Worm (Caenorhabditis elegans): ENCODE measurements around the gene T04A8.13.

The T04A8.13 gene

ce11 chrIII:4693695-4694094 is 13.1 kb upstream of the T04A8.13 start, which contains the start of gene T04A8.8:
Gene T04A8.8 (plus strand): TSS chrIII:4693995.
- TF ChIP-seq hmg-4 (GFP tag; optimal IDR thresholded peaks at IDR 0.05) (no peak), tbx-37 (GFP tag; conservative IDR thresholded peaks at IDR 0.05) (no peak), aly-1 (tag; optimal IDR thresholded peaks at IDR 0.05) (no peak), pes-1 (GFP tag; IDR thresholded peaks at IDR 0.05) (no peak), tbx-11 (GFP tag; IDR thresholded peaks at IDR 0.05) (no peak), scrt-1 (GFP tag; IDR thresholded peaks at IDR 0.05) (no peak), F13C5.2 (tag; optimal IDR thresholded peaks at IDR 0.05) (no peak), ets-7 (tag; optimal IDR thresholded peaks at IDR 0.05) (no peak), tra-4 (tag; optimal IDR thresholded peaks at IDR 0.05) (no peak), ceh-13 (GFP tag; optimal IDR thresholded peaks at IDR 0.05) (no peak), hnd-1 (tag; optimal IDR thresholded peaks at IDR 0.05) (no peak), sea-1 (GFP tag; conservative IDR thresholded peaks at IDR 0.05) (no peak), hmbx-1 (tag; optimal IDR thresholded peaks at IDR 0.05) (no peak), ceh-36 (tag; optimal IDR thresholded peaks at IDR 0.05) (no peak), B0310.2 (tag; optimal IDR thresholded peaks at IDR 0.05) (no peak), flt-1 (GFP tag; IDR thresholded peaks at IDR 0.05) (no peak), ama-1 (optimal IDR thresholded peaks at IDR 0.05) (no peak)

- TF ChIP-seq hmbx-1 (tag; optimal IDR thresholded peaks at IDR 0.05) (no peak), sea-1 (GFP tag; conservative IDR thresholded peaks at IDR 0.05) (no peak), tbx-37 (GFP tag; conservative IDR thresholded peaks at IDR 0.05) (no peak), ceh-13 (GFP tag; optimal IDR thresholded peaks at IDR 0.05) (no peak), ama-1 (optimal IDR thresholded peaks at IDR 0.05) (no peak), flt-1 (GFP tag; IDR thresholded peaks at IDR 0.05) (no peak), tbx-11 (GFP tag; IDR thresholded peaks at IDR 0.05) (no peak), aly-1 (tag; optimal IDR thresholded peaks at IDR 0.05) (no peak), hmg-4 (GFP tag; optimal IDR thresholded peaks at IDR 0.05) (no peak), F13C5.2 (tag; optimal IDR thresholded peaks at IDR 0.05) (no peak), hnd-1 (tag; optimal IDR thresholded peaks at IDR 0.05) (no peak), pes-1 (GFP tag; IDR thresholded peaks at IDR 0.05) (no peak), tra-4 (tag; optimal IDR thresholded peaks at IDR 0.05) (no peak), scrt-1 (GFP tag; IDR thresholded peaks at IDR 0.05) (no peak), ceh-36 (tag; optimal IDR thresholded peaks at IDR 0.05) (no peak)
These were observed 11.7 kb upstream of the T04A8.13 start, which contains the start of gene T04A8.7 for ce11 chrIII:4695057-4695456. Gene T04A8.7 (plus strand): TSS chrIII:4695357.

- no peak for TF ChIP-seq aly-1 (tag; optimal IDR thresholded peaks at IDR 0.05)
- no peak for TF ChIP-seq sea-1 (GFP tag; conservative IDR thresholded peaks at IDR 0.05)
- no peak for TF ChIP-seq hmg-4 (GFP tag; optimal IDR thresholded peaks at IDR 0.05)
- no peak for TF ChIP-seq tbx-11 (GFP tag; IDR thresholded peaks at IDR 0.05)
- TF ChIP-seq scrt-1 (GFP tag; IDR thresholded peaks at IDR 0.05), result no peak
- no peak for TF ChIP-seq hnd-1 (tag; optimal IDR thresholded peaks at IDR 0.05)
- no peak for TF ChIP-seq flt-1 (GFP tag; IDR thresholded peaks at IDR 0.05)
- TF ChIP-seq hmbx-1 (tag; optimal IDR thresholded peaks at IDR 0.05), result no peak
These were observed 9.9 kb upstream of the T04A8.13 start for ce11 chrIII:4696903-4697302.

- TF ChIP-seq tra-4 (tag; optimal IDR thresholded peaks at IDR 0.05) (no peak), aly-1 (tag; optimal IDR thresholded peaks at IDR 0.05) (no peak), tbx-37 (GFP tag; conservative IDR thresholded peaks at IDR 0.05) (no peak), hmg-4 (GFP tag; optimal IDR thresholded peaks at IDR 0.05) (no peak), ama-1 (optimal IDR thresholded peaks at IDR 0.05) (no peak), ceh-13 (GFP tag; optimal IDR thresholded peaks at IDR 0.05) (no peak), hnd-1 (tag; optimal IDR thresholded peaks at IDR 0.05) (no peak), ceh-36 (tag; optimal IDR thresholded peaks at IDR 0.05) (no peak), flt-1 (GFP tag; IDR thresholded peaks at IDR 0.05) (no peak), ets-7 (tag; optimal IDR thresholded peaks at IDR 0.05) (no peak), B0310.2 (tag; optimal IDR thresholded peaks at IDR 0.05) (no peak), sea-1 (GFP tag; conservative IDR thresholded peaks at IDR 0.05) (no peak), F13C5.2 (tag; optimal IDR thresholded peaks at IDR 0.05) (no peak), hmbx-1 (tag; optimal IDR thresholded peaks at IDR 0.05) (no peak), pes-1 (GFP tag; IDR thresholded peaks at IDR 0.05) (no peak)
These were observed 9.0 kb upstream of the T04A8.13 start, which contains the start of gene dnj-18 for ce11 chrIII:4697819-4698218. Gene dnj-18 (plus strand): TSS chrIII:4698119.

ce11 chrIII:4699922-4700321 is 6.9 kb upstream of the T04A8.13 start, which contains the start of gene sel-13:
Gene sel-13 (minus strand): TSS chrIII:4700224.
- no peak for TF ChIP-seq hnd-1 (tag; optimal IDR thresholded peaks at IDR 0.05)
- no peak for TF ChIP-seq tbx-11 (GFP tag; IDR thresholded peaks at IDR 0.05)
- no peak for TF ChIP-seq sea-1 (GFP tag; conservative IDR thresholded peaks at IDR 0.05)
- TF ChIP-seq scrt-1 (GFP tag; IDR thresholded peaks at IDR 0.05), result no peak
- TF ChIP-seq tbx-37 (GFP tag; conservative IDR thresholded peaks at IDR 0.05), result no peak
- TF ChIP-seq hmbx-1 (tag; optimal IDR thresholded peaks at IDR 0.05), result no peak
- TF ChIP-seq ceh-36 (tag; optimal IDR thresholded peaks at IDR 0.05), result no peak
- no peak for TF ChIP-seq aly-1 (tag; optimal IDR thresholded peaks at IDR 0.05)
- no peak for TF ChIP-seq hmg-4 (GFP tag; optimal IDR thresholded peaks at IDR 0.05)
- no peak for TF ChIP-seq flt-1 (GFP tag; IDR thresholded peaks at IDR 0.05)
- no peak for TF ChIP-seq ama-1 (optimal IDR thresholded peaks at IDR 0.05)
- TF ChIP-seq ets-7 (tag; optimal IDR thresholded peaks at IDR 0.05), result no peak
- no peak for TF ChIP-seq pes-1 (GFP tag; IDR thresholded peaks at IDR 0.05)
- no peak for TF ChIP-seq ceh-13 (GFP tag; optimal IDR thresholded peaks at IDR 0.05)
- TF ChIP-seq F13C5.2 (tag; optimal IDR thresholded peaks at IDR 0.05), result no peak

ce11 chrIII:4703932-4704454 is 2.8 kb upstream of the T04A8.13 start, which contains the start of the genes clp-2 and mrpl-16:
Gene clp-2 (minus strand): TSS chrIII:4704025.
Gene mrpl-16 (plus strand): TSS chrIII:4704404.
- TF ChIP-seq hmg-4 (GFP tag; optimal IDR thresholded peaks at IDR 0.05) (no peak), ets-7 (tag; optimal IDR thresholded peaks at IDR 0.05) (no peak), sea-1 (GFP tag; conservative IDR thresholded peaks at IDR 0.05) (no peak), B0310.2 (tag; optimal IDR thresholded peaks at IDR 0.05) (no peak), aly-1 (tag; optimal IDR thresholded peaks at IDR 0.05) (no peak), pes-1 (GFP tag; IDR thresholded peaks at IDR 0.05) (no peak), tra-4 (tag; optimal IDR thresholded peaks at IDR 0.05) (no peak), hmbx-1 (tag; optimal IDR thresholded peaks at IDR 0.05) (no peak), tbx-37 (GFP tag; conservative IDR thresholded peaks at IDR 0.05) (no peak), ceh-36 (tag; optimal IDR thresholded peaks at IDR 0.05) (no peak), ama-1 (optimal IDR thresholded peaks at IDR 0.05) (no peak)

ce11 chrIII:4705207-4705606 is 1.6 kb upstream of the T04A8.13 start, which contains the start of gene pgap-2:
Gene pgap-2 (plus strand): TSS chrIII:4705507.
- TF ChIP-seq ceh-36 (tag; optimal IDR thresholded peaks at IDR 0.05) (no peak), hnd-1 (tag; optimal IDR thresholded peaks at IDR 0.05) (no peak)
